Fruit fly (Drosophila melanogaster): Measurements from ENCODE around the gene CG42724.

Gene CG42724

DNA sequence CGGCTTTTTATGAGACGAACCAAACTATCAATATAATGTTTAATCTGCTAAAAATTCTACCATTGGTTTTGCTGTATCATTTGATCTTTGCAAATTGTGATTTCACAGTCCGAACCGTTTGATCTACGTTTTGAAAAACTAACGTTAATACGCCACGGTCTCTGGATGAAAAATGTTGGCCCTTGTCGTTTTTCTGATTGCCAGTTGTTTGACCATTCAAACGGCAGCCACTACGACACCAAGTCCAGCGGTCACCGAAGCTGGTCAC, 6.2 kb upstream of the CG42724 start, which contains the start of gene CG42564:
CG42564 (plus strand) TSS at position 169 of the 268 bp plus-strand sequence.
- TF ChIP-seq Eip75B (GFP tag; optimal IDR thresholded peaks at IDR 0.05) = no peak
- TF ChIP-seq spab (GFP tag; optimal IDR thresholded peaks at IDR 0.05) = no peak
- no peak for TF ChIP-seq Eip78C (GFP tag)
- TF ChIP-seq esn (GFP tag; optimal IDR thresholded peaks at IDR 0.05) = peak; percentile 33
- TF ChIP-seq fkh (GFP tag; optimal IDR thresholded peaks at IDR 0.05) = no peak
- TF ChIP-seq CG6276 (GFP tag; optimal IDR thresholded peaks at IDR 0.05) = no peak

DNA sequence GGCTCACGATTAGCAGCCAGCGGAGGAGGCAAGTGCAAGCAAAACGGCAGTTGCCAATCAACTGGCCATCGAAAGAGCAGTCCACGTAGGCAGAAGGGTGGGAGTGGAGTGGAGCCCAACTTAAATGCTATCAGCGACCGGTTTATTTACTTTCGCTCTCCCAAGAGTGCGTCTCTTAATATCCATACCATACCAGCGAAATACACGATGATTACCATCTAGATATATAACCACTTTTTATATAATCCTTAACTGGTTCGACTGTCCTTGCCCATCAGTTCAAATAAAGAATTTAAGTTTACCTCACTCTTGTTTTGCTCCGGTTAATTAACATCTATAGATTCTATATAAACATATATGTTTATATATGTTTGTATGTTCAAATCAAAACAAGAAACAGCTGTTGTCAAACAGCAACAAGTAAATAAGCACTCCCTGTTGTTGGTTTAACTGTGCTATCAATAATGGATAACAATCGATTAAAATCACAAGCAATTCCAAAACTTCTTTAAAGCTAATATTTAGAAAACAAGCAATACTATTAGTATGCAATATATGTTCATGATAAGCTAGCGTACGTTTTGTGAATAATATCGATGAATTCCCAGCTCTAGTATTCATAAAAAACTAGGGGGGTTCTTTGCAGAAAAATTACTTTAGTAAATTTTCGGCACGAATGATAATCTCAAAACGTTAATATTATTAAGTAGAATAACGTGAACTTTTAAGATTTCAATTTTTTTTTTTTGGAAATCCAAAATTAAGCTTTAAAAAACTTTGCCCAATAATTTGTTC, 5.6 kb upstream of the CG42724 start:
- TF ChIP-seq CG11902 (GFP tag; optimal IDR thresholded peaks at IDR 0.05) (no peak), spab (GFP tag; optimal IDR thresholded peaks at IDR 0.05) (no peak), CG6854 (GFP tag; optimal IDR thresholded peaks at IDR 0.05) (peak; percentile 4), CG8119 (GFP tag; IDR thresholded peaks at IDR 0.05) (peak; percentile 60), vri (GFP tag; optimal IDR thresholded peaks at IDR 0.05) (no peak), CG32006 (GFP tag; optimal IDR thresholded peaks at IDR 0.05) (no peak), CG11294 (GFP tag; IDR thresholded peaks at IDR 0.05) (no peak), Gug (GFP tag; IDR thresholded peaks at IDR 0.05) (no peak), lz (GFP tag; optimal IDR thresholded peaks at IDR 0.05) (peak; percentile 38), esn (GFP tag; optimal IDR thresholded peaks at IDR 0.05) (peak; percentile 69), topi (GFP tag; optimal IDR thresholded peaks at IDR 0.05) (peak; percentile 47), Hr4 (GFP tag; optimal IDR thresholded peaks at IDR 0.05) (peak; percentile 60), CG8632 (GFP tag; optimal IDR thresholded peaks at IDR 0.05) (no peak), salr (GFP tag; optimal IDR thresholded peaks at IDR 0.05) (no peak), CG11762 (GFP tag; optimal IDR thresholded peaks at IDR 0.05; ENCODE audit: insufficient read depth) (peak; percentile 20), eg (GFP tag; IDR thresholded peaks at IDR 0.05) (peak; percentile 57; the same call in 1 of the 3 replicates), dsx (GFP tag; optimal IDR thresholded peaks at IDR 0.05; ENCODE audit: poor library complexity, severe bottlenecking) (no peak), CG6792 (GFP tag; optimal IDR thresholded peaks at IDR 0.05) (peak; percentile 14), CG31627 (GFP tag; optimal IDR thresholded peaks at IDR 0.05) (peak; percentile 27), CG6276 (GFP tag; optimal IDR thresholded peaks at IDR 0.05) (no peak), Hr39 (GFP tag; optimal IDR thresholded peaks at IDR 0.05) (peak; percentile 44), svp (GFP tag) (no peak), cyc (GFP tag; optimal IDR thresholded peaks at IDR 0.05) (peak; percentile 27), Hr38 (GFP tag; optimal IDR thresholded peaks at IDR 0.05) (no peak), Sox102F (GFP tag; optimal IDR thresholded peaks at IDR 0.05) (no peak), Sox15 (GFP tag; optimal IDR thresholded peaks at IDR 0.05) (peak; percentile 6), CG7368 (GFP tag; optimal IDR thresholded peaks at IDR 0.05) (no peak), OdsH (GFP tag; optimal IDR thresholded peaks at IDR 0.05) (peak; percentile 59), CG34406 (GFP tag; optimal IDR thresholded peaks at IDR 0.05) (no peak), CG6163 (GFP tag; IDR thresholded peaks at IDR 0.05) (peak; percentile 61; the same call in 1 of the 3 replicates), CG6808 (GFP tag; optimal IDR thresholded peaks at IDR 0.05) (no peak), Ets21C (GFP tag; optimal IDR thresholded peaks at IDR 0.05) (no peak), Smox (GFP tag; optimal IDR thresholded peaks at IDR 0.05) (peak; percentile 46), dac (GFP tag; optimal IDR thresholded peaks at IDR 0.05) (no peak), pdm3 (GFP tag; optimal IDR thresholded peaks at IDR 0.05) (peak; percentile 47), Ets96B (tag; optimal IDR thresholded peaks at IDR 0.05) (peak; percentile 18), ss (GFP tag; optimal IDR thresholded peaks at IDR 0.05) (peak in 1 of 2 experiments; percentile 2), Blimp-1 (GFP tag; optimal IDR thresholded peaks at IDR 0.05) (peak; percentile 85), Eip78C (GFP tag) (peak; percentile 77), achi (GFP tag; optimal IDR thresholded peaks at IDR 0.05) (peak; percentile 42), CG15336 (GFP tag; IDR thresholded peaks at IDR 0.05) (peak; percentile 33; the same call in 1 of the 2 replicates), net (GFP tag; optimal IDR thresholded peaks at IDR 0.05) (peak; percentile 36), CG10669 (GFP tag; optimal IDR thresholded peaks at IDR 0.05) (peak; percentile 21), Sox14 (GFP tag; optimal IDR thresholded peaks at IDR 0.05) (peak; percentile 52), fd85E (GFP tag; optimal IDR thresholded peaks at IDR 0.05) (peak; percentile 29), CG4318 (GFP tag; optimal IDR thresholded peaks at IDR 0.05) (no peak), Eip75B (GFP tag; optimal IDR thresholded peaks at IDR 0.05) (peak; percentile 36)
